Worm (Caenorhabditis elegans): Measurements from ENCODE around the gene Y55B1BR.6.

ce11 chrIII:437033-437432, 26.6 kb downstream of the Y55B1BR.6 start:
- TF ChIP-seq alr-1 (tag; optimal IDR thresholded peaks at IDR 0.05) (no peak), dmd-4 (tag; optimal IDR thresholded peaks at IDR 0.05) (no peak), elt-1 (tag; optimal IDR thresholded peaks at IDR 0.05) (no peak), elt-3 (tag; optimal IDR thresholded peaks at IDR 0.05) (no peak), nhr-25 (tag; optimal IDR thresholded peaks at IDR 0.05) (no peak), ama-1 (optimal IDR thresholded peaks at IDR 0.05) (no peak), aly-2 (tag; optimal IDR thresholded peaks at IDR 0.05) (no peak), lsy-2 (tag; optimal IDR thresholded peaks at IDR 0.05) (no peak), ceh-82 (tag; optimal IDR thresholded peaks at IDR 0.05) (no peak), ztf-11 (tag; optimal IDR thresholded peaks at IDR 0.05) (no peak), lin-39 (tag; optimal IDR thresholded peaks at IDR 0.05) (no peak), mdl-1 (tag; optimal IDR thresholded peaks at IDR 0.05) (no peak)
